Worm (Caenorhabditis elegans) whole organism, early embryonic: ENCODE measurements around the gene C45G9.10.

Experiments used
- B0310.2 ChIP-seq: sonication (generic microtip); optimal IDR thresholded peaks from 2 replicates; lab custom pipeline; 2016; ENCODE audit warnings: mild to moderate bottlenecking, missing genetic modification characterization, missing compliant biosample characterization
- F13C5.2 ChIP-seq: sonication (generic microtip); optimal IDR thresholded peaks from 2 replicates; lab custom pipeline; 2017; ENCODE audit warnings: mild to moderate bottlenecking, missing genetic modification characterization, inconsistent platforms, missing compliant biosample characterization
- aly-1 ChIP-seq: sonication (generic microtip); optimal IDR thresholded peaks from 2 replicates; lab custom pipeline; 2016; ENCODE audit warnings: missing genetic modification characterization, missing compliant biosample characterization
- ama-1 ChIP-seq: fragments of 150-350 bp; optimal IDR thresholded peaks from 2 replicates; lab custom pipeline; 2014
- ceh-13 ChIP-seq: fragments of 200-800 bp; sonication (Bioruptor generic); optimal IDR thresholded peaks from 2 replicates; lab custom pipeline; 2018; ENCODE audit warnings: mild to moderate bottlenecking, missing genetic modification characterization, missing compliant biosample characterization
- ceh-36 ChIP-seq: sonication (generic microtip); optimal IDR thresholded peaks from 2 replicates; lab custom pipeline; 2016; ENCODE audit warnings: missing genetic modification characterization, inconsistent platforms, missing compliant biosample characterization
- ets-7 ChIP-seq: sonication (generic microtip); optimal IDR thresholded peaks from 2 replicates; lab custom pipeline; 2016; ENCODE audit warnings: missing genotype, missing genetic modification characterization, missing compliant biosample characterization
- flt-1 ChIP-seq: fragments of 200-800 bp; sonication (Bioruptor generic); IDR thresholded peaks from 2 replicates; pipeline ENCODE4 v1.3.6; 2022; ENCODE audit warnings: missing genetic modification characterization, missing compliant biosample characterization
- hmbx-1 ChIP-seq: sonication (generic microtip); optimal IDR thresholded peaks from 2 replicates; lab custom pipeline; 2016; ENCODE audit warnings: mild to moderate bottlenecking, missing genetic modification characterization, missing compliant biosample characterization
- hmg-4 ChIP-seq: fragments of 200-800 bp; sonication (Bioruptor generic); optimal IDR thresholded peaks from 2 replicates; lab custom pipeline; 2018; ENCODE audit warnings: mild to moderate bottlenecking, missing genetic modification characterization, missing compliant biosample characterization
- hnd-1 ChIP-seq: sonication (generic microtip); optimal IDR thresholded peaks from 2 replicates; lab custom pipeline; 2016; ENCODE audit warnings: missing genetic modification characterization, missing compliant biosample characterization
- pes-1 ChIP-seq: fragments of 200-800 bp; sonication (Bioruptor generic); IDR thresholded peaks from 2 replicates; pipeline ENCODE4 v1.3.6; 2022; ENCODE audit warnings: missing genetic modification reagents, missing genetic modification characterization, missing compliant biosample characterization
- scrt-1 ChIP-seq: fragments of 200-800 bp; sonication (Bioruptor generic); IDR thresholded peaks from 2 replicates; pipeline ENCODE4 v1.3.6; 2022; ENCODE audit warnings: missing genetic modification characterization, missing compliant biosample characterization
- sea-1 ChIP-seq: fragments of 200-800 bp; sonication (Bioruptor generic); conservative IDR thresholded peaks from 2 replicates; pipeline ENCODE4 v1.3.6; 2022; ENCODE audit warnings: missing genetic modification characterization, missing compliant biosample characterization
- tbx-11 ChIP-seq: fragments of 200-800 bp; sonication (Bioruptor generic); IDR thresholded peaks from 2 replicates; pipeline ENCODE4 v1.3.6; 2022; ENCODE audit warnings: missing genetic modification characterization, missing compliant biosample characterization
- tbx-37 ChIP-seq: fragments of 200-800 bp; sonication (Bioruptor generic); conservative IDR thresholded peaks from 2 replicates; pipeline ENCODE4 v1.3.6; 2022; ENCODE audit warnings: missing genetic modification reagents, missing genetic modification characterization, missing compliant biosample characterization
- tra-4 ChIP-seq: sonication (generic microtip); optimal IDR thresholded peaks from 2 replicates; lab custom pipeline; 2017; ENCODE audit warnings: missing genetic modification characterization, missing compliant biosample characterization

Gene C45G9.10

ce11 chrIII:5047740-5048139, 14.0 kb downstream of the C45G9.10 start, which contains the start of gene C45G9.5:
TSS of gene C45G9.5 (plus strand) at chrIII:5048117.
- TF ChIP-seq tbx-11 (GFP tag; lab: Robert Waterston, UW) (no peak), scrt-1 (GFP tag; lab: Robert Waterston, UW) (no peak), hmbx-1 (tag; lab: Kevin White, UChicago) (no peak), tra-4 (tag; lab: Kevin White, UChicago) (no peak), ets-7 (tag; lab: Kevin White, UChicago) (no peak), ama-1 (lab: Kevin White, UChicago) (no peak), ceh-36 (tag; lab: Kevin White, UChicago) (no peak), aly-1 (tag; lab: Kevin White, UChicago) (no peak), B0310.2 (tag; lab: Kevin White, UChicago) (no peak), F13C5.2 (no peak), tbx-37 (GFP tag; lab: Robert Waterston, UW) (no peak), ceh-13 (GFP tag; lab: Kevin White, UChicago) (no peak), sea-1 (GFP tag; lab: Robert Waterston, UW) (no peak), hnd-1 (no peak)

- TF ChIP-seq tbx-37 (GFP tag; lab: Robert Waterston, UW) (no peak), B0310.2 (tag; lab: Kevin White, UChicago) (no peak), tbx-11 (GFP tag; lab: Robert Waterston, UW) (no peak), hmbx-1 (tag; lab: Kevin White, UChicago) (no peak), hmg-4 (no peak), hnd-1 (no peak), F13C5.2 (no peak), ets-7 (tag; lab: Kevin White, UChicago) (no peak), ama-1 (lab: Kevin White, UChicago) (no peak), pes-1 (GFP tag; lab: Robert Waterston, UW) (no peak), scrt-1 (GFP tag; lab: Robert Waterston, UW) (no peak), flt-1 (GFP tag; lab: Robert Waterston, UW) (no peak)
Measured at ce11 chrIII:5047175-5047574, 14.5 kb downstream of the C45G9.10 start, which contains the start of gene txbp-3. TSS of gene txbp-3 (minus strand) at chrIII:5047459.

- TF ChIP-seq scrt-1 (GFP tag; lab: Robert Waterston, UW) (no peak), sea-1 (GFP tag; lab: Robert Waterston, UW) (no peak), pes-1 (GFP tag; lab: Robert Waterston, UW) (no peak), tbx-37 (GFP tag; lab: Robert Waterston, UW) (no peak), tra-4 (tag; lab: Kevin White, UChicago) (no peak), ets-7 (tag; lab: Kevin White, UChicago) (no peak), tbx-11 (GFP tag; lab: Robert Waterston, UW) (no peak), hmbx-1 (tag; lab: Kevin White, UChicago) (no peak), hmg-4 (no peak)
Measured at ce11 chrIII:5044709-5045108, 17.0 kb downstream of the C45G9.10 start, which contains the start of gene C45G9.14. TSS of gene C45G9.14 (plus strand) at chrIII:5045009.

- TF ChIP-seq ets-7 (tag; lab: Kevin White, UChicago): no peak
- no peak for TF ChIP-seq hmg-4
- no peak for TF ChIP-seq sea-1 (GFP tag; lab: Robert Waterston, UW)
- no peak for TF ChIP-seq hmbx-1 (tag; lab: Kevin White, UChicago)
Measured at ce11 chrIII:5042112-5042511, 19.6 kb downstream of the C45G9.10 start, which contains the start of gene nlp-43. TSS of gene nlp-43 (plus strand) at chrIII:5042412.

ce11 chrIII:5036158-5036557, 25.5 kb downstream of the C45G9.10 start, which contains the start of gene C45G9.6:
TSS of gene C45G9.6 (plus strand) at chrIII:5036458.
- TF ChIP-seq flt-1 (GFP tag; lab: Robert Waterston, UW) (no peak), pes-1 (GFP tag; lab: Robert Waterston, UW) (no peak), ceh-13 (GFP tag; lab: Kevin White, UChicago) (no peak), ets-7 (tag; lab: Kevin White, UChicago) (no peak), hmg-4 (no peak), sea-1 (GFP tag; lab: Robert Waterston, UW) (no peak), hmbx-1 (tag; lab: Kevin White, UChicago) (no peak), ama-1 (lab: Kevin White, UChicago) (no peak), B0310.2 (tag; lab: Kevin White, UChicago) (no peak), tbx-37 (GFP tag; lab: Robert Waterston, UW) (no peak), tbx-11 (GFP tag; lab: Robert Waterston, UW) (no peak), ceh-36 (tag; lab: Kevin White, UChicago) (no peak), hnd-1 (no peak), scrt-1 (GFP tag; lab: Robert Waterston, UW) (no peak), aly-1 (tag; lab: Kevin White, UChicago) (no peak), tra-4 (tag; lab: Kevin White, UChicago) (no peak), F13C5.2 (no peak)

ce11 chrIII:5031375-5031836, 30.3 kb downstream of the C45G9.10 start:
- TF ChIP-seq tra-4 (tag; lab: Kevin White, UChicago) (peak; percentile 83), ceh-13 (GFP tag; lab: Kevin White, UChicago) (peak; percentile 81), hmbx-1 (tag; lab: Kevin White, UChicago) (peak; percentile 69), tbx-11 (GFP tag; lab: Robert Waterston, UW) (peak; percentile 90), tbx-37 (GFP tag; lab: Robert Waterston, UW) (peak; percentile 90), pes-1 (GFP tag; lab: Robert Waterston, UW) (peak; percentile 90), aly-1 (tag; lab: Kevin White, UChicago) (peak; percentile 97), sea-1 (GFP tag; lab: Robert Waterston, UW) (peak; percentile 87), hmg-4 (peak; percentile 97), ets-7 (tag; lab: Kevin White, UChicago) (peak; percentile 85), flt-1 (GFP tag; lab: Robert Waterston, UW) (peak; percentile 82), hnd-1 (peak; percentile 65), F13C5.2 (peak; percentile 91), scrt-1 (GFP tag; lab: Robert Waterston, UW) (peak; percentile 88), ceh-36 (tag; lab: Kevin White, UChicago) (peak; percentile 82), B0310.2 (tag; lab: Kevin White, UChicago) (peak; percentile 80)

- no peak for TF ChIP-seq aly-1 (tag; lab: Kevin White, UChicago)
Measured at ce11 chrIII:5030629-5031028, 31.1 kb downstream of the C45G9.10 start, which contains the start of gene klp-6. TSS of gene klp-6 (plus strand) at chrIII:5030929.
